Worm (Caenorhabditis elegans) whole organism, L3 larva: ENCODE measurements around the gene mrpl-21.

ENCODE experiments used
- R02D3.7 ChIP-seq: fragments of 150-350 bp; optimal IDR thresholded peaks from 2 replicates; lab custom pipeline; 2014; ENCODE audit warnings: missing biosample characterization, missing genetic modification characterization
- aly-2 ChIP-seq: fragments of 150-350 bp; optimal IDR thresholded peaks from 2 replicates; lab custom pipeline; 2014; ENCODE audit warnings: missing biosample characterization, missing genetic modification characterization
- ceh-82 ChIP-seq: fragments of 150-350 bp; optimal IDR thresholded peaks from 2 replicates; lab custom pipeline; 2014; ENCODE audit warnings: missing biosample characterization, missing genetic modification characterization
- elt-1 ChIP-seq: fragments of 150-350 bp; optimal IDR thresholded peaks from 2 replicates; lab custom pipeline; 2014; ENCODE audit warnings: missing biosample characterization, missing genetic modification characterization
- fkh-10 ChIP-seq: sonication (generic microtip); optimal IDR thresholded peaks from 2 replicates; lab custom pipeline; 2017; ENCODE audit warnings: missing biosample characterization, missing genetic modification reagents, missing genetic modification characterization
- lin-39 ChIP-seq: fragments of 150-350 bp; optimal IDR thresholded peaks from 2 replicates; lab custom pipeline; 2018; ENCODE audit warnings: missing biosample characterization, missing genetic modification reagents, missing genetic modification characterization
- nhr-11 ChIP-seq: fragments of 150-350 bp; optimal IDR thresholded peaks from 2 replicates; lab custom pipeline; 2014; ENCODE audit warnings: missing biosample characterization, missing genetic modification characterization
- nhr-237 ChIP-seq: fragments of 150-350 bp; optimal IDR thresholded peaks from 2 replicates; lab custom pipeline; 2014; ENCODE audit warnings: missing biosample characterization, missing genetic modification characterization
- nhr-67 ChIP-seq: fragments of 150-350 bp; optimal IDR thresholded peaks from 2 replicates; lab custom pipeline; 2014; ENCODE audit warnings: missing biosample characterization, missing genetic modification characterization
- nhr-76 ChIP-seq: fragments of 150-350 bp; sonication (generic microtip); optimal IDR thresholded peaks from 5 replicates; lab custom pipeline; 2014; ENCODE audit warnings: missing biosample characterization, missing genetic modification characterization
- pha-4 ChIP-seq: fragments of 150-350 bp; optimal IDR thresholded peaks from 2 replicates; lab custom pipeline; 2014; ENCODE audit warnings: missing biosample characterization, missing genetic modification reagents, missing genetic modification characterization
- pqm-1 ChIP-seq: fragments of 150-350 bp; optimal IDR thresholded peaks from 2 replicates; lab custom pipeline; 2017; ENCODE audit warnings: missing biosample characterization, missing genetic modification characterization, inconsistent platforms
- snpc-4 ChIP-seq: fragments of 150-350 bp; optimal IDR thresholded peaks from 2 replicates; lab custom pipeline; 2014; ENCODE audit warnings: missing biosample characterization, missing genetic modification characterization

DNA sequence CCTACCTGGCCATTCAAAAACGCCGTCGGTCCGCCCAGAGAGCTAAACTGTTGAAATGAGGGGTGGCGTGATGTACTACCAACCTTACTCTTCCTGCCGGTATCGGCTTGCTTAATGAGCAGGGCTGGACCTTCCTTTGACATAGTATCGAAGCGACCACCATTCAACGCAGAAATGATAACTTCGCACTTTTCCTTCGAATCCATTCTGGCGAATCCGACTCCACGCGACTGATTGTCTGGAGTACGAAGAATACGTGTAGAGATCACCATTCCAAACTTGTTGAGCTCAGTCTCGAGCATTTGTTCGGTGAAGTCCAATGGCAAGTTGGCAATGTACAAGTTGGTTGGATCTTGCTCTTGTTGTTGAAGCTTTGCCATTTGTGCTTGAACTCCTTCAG lies 34.8 kb upstream of the mrpl-21 start:
- TF ChIP-seq pha-4 (tag; lab: Kevin White, UChicago), result no peak
- no peak for TF ChIP-seq elt-1 (tag; lab: Kevin White, UChicago)
- no peak for TF ChIP-seq nhr-11 (tag; lab: Kevin White, UChicago)
- TF ChIP-seq ceh-82 (tag; lab: Kevin White, UChicago), result no peak
- no peak for TF ChIP-seq R02D3.7
- TF ChIP-seq snpc-4, result no peak
- TF ChIP-seq pqm-1, result no peak
- TF ChIP-seq aly-2, result no peak
- TF ChIP-seq lin-39, result no peak
- no peak for TF ChIP-seq nhr-76 (tag; lab: Kevin White, UChicago)
- no peak for TF ChIP-seq fkh-10
- TF ChIP-seq nhr-67 (tag; lab: Kevin White, UChicago), result no peak
- TF ChIP-seq nhr-237, result no peak
